Worm (Caenorhabditis elegans) whole organism, young adult: Measurements from ENCODE around the gene gcy-13.

Experiments
- B0035.1 ChIP-seq: sonication (generic microtip); optimal IDR thresholded peaks from 2 replicates; lab custom pipeline; 2016; ENCODE audit warnings: missing genetic modification characterization, mild to moderate bottlenecking, missing compliant biosample characterization, missing genotype, missing genetic modification reagents
- B0261.1 ChIP-seq: sonication (generic microtip); optimal IDR thresholded peaks from 2 replicates; lab custom pipeline; 2016; ENCODE audit warnings: mild to moderate bottlenecking, missing genetic modification characterization, moderate library complexity, missing compliant biosample characterization
- D2030.7 ChIP-seq: fragments of 200-800 bp; sonication (Bioruptor generic); IDR thresholded peaks from 2 replicates; pipeline ENCODE4 v1.3.6; 2022; ENCODE audit warnings: missing genetic modification reagents, missing genetic modification characterization, missing compliant biosample characterization
- ama-1 ChIP-seq, 3 experiments: fragments of 150-350 bp in 1 of 3; sonication (generic microtip) in 2 of 3; optimal IDR thresholded peaks; 2 replicates each; lab custom pipeline; 2014 to 2018; ENCODE audit warnings: missing biosample characterization in 2 of 3, missing genetic modification characterization in 2 of 3, missing genetic modification reagents in 2 of 3
- aptf-3 ChIP-seq: fragments of 200-800 bp; sonication (Bioruptor generic); IDR thresholded peaks from 2 replicates; pipeline ENCODE4 v1.3.6; 2022; ENCODE audit warnings: missing genetic modification characterization, missing compliant biosample characterization
- dpl-1 ChIP-seq: fragments of 150-350 bp; optimal IDR thresholded peaks from 2 replicates; lab custom pipeline; 2014; ENCODE audit warnings: missing biosample characterization, missing genetic modification reagents, missing genetic modification characterization
- efl-1 ChIP-seq: fragments of 150-350 bp; optimal IDR thresholded peaks from 2 replicates; lab custom pipeline; 2014; ENCODE audit warnings: missing biosample characterization, missing genetic modification reagents, missing genetic modification characterization
- lin-35 ChIP-seq, 3 experiments: fragments of 150-350 bp in 2 of 3; sonication (generic microtip) in 1 of 3; optimal IDR thresholded peaks; 2 replicates each; lab custom pipeline; 2014 to 2018; ENCODE audit warnings: missing biosample characterization in 3 of 3, missing genetic modification characterization in 3 of 3, missing genetic modification reagents in 3 of 3
- madf-10 ChIP-seq: sonication (generic microtip); optimal IDR thresholded peaks from 2 replicates; lab custom pipeline; 2016; ENCODE audit warnings: mild to moderate bottlenecking, missing genetic modification characterization, missing compliant biosample characterization
- nfya-1 ChIP-seq: sonication (generic microtip); optimal IDR thresholded peaks from 2 replicates; lab custom pipeline; 2017; ENCODE audit warnings: antibody characterized with exemption, missing compliant biosample characterization, missing genetic modification characterization, borderline replicate concordance; ENCODE audit not compliant: insufficient read depth
- nhr-90 ChIP-seq: sonication (generic microtip); optimal IDR thresholded peaks from 2 replicates; lab custom pipeline; 2016; ENCODE audit warnings: missing genotype, mild to moderate bottlenecking, missing genetic modification characterization, missing compliant biosample characterization
- pbrm-1 ChIP-seq: fragments of 200-800 bp; sonication (Bioruptor generic); IDR thresholded peaks from 2 replicates; pipeline ENCODE4 v1.3.6; 2022; ENCODE audit warnings: missing genetic modification reagents, missing genetic modification characterization, missing compliant biosample characterization
- snpc-4 ChIP-seq, 5 experiments: fragments of 150-350 bp in 1 of 5; sonication (generic microtip) in 4 of 5; optimal IDR thresholded peaks; 2 replicates each; lab custom pipeline; 2014 to 2018; ENCODE audit warnings: missing genetic modification characterization in 5 of 5, missing biosample characterization in 3 of 5, antibody characterized with exemption in 2 of 5, mild to moderate bottlenecking in 2 of 5, missing compliant biosample characterization in 2 of 5, missing genotype in 2 of 5, moderate library complexity in 2 of 5, missing genetic modification reagents in 1 of 5
- unc-62 ChIP-seq: fragments of 150-350 bp; optimal IDR thresholded peaks from 2 replicates; lab custom pipeline; 2014; ENCODE audit warnings: missing biosample characterization, missing genetic modification reagents, missing genetic modification characterization

- TF ChIP-seq lin-35 (GFP tag; optimal IDR thresholded peaks at IDR 0.05; lab: Kevin White, UChicago) (no peak), B0035.1 (no peak), aptf-3 (GFP tag; lab: Robert Waterston, UW) (no peak), pbrm-1 (no peak), dpl-1 (GFP tag; lab: Kevin White, UChicago) (no peak), nhr-90 (tag; lab: Kevin White, UChicago) (no peak), efl-1 (GFP tag; lab: Kevin White, UChicago) (no peak), madf-10 (tag; lab: Kevin White, UChicago) (no peak), B0261.1 (no peak), unc-62 (no peak), snpc-4 (GFP tag; optimal IDR thresholded peaks at IDR 0.05; lab: Kevin White, UChicago) (no peak), snpc-4 (tag; optimal IDR thresholded peaks at IDR 0.05; lab: Kevin White, UChicago) (no peak), nfya-1 (no peak), D2030.7 (no peak), ama-1 (optimal IDR thresholded peaks at IDR 0.05; lab: Kevin White, UChicago) (no peak), ama-1 (GFP tag; optimal IDR thresholded peaks at IDR 0.05; lab: Kevin White, UChicago) (no peak)
Measured at ce11 chrV:12406514-12406913, 37.2 kb upstream of the gcy-13 start.
